Worm (Caenorhabditis elegans) whole organism, L4 larva: Measurements from ENCODE around the gene srx-121.

Source experiments
- R02D3.7 ChIP-seq: fragments of 150-350 bp; sonication (generic microtip); optimal IDR thresholded peaks from 3 replicates; lab custom pipeline; 2014; ENCODE audit warnings: missing biosample characterization, missing genetic modification characterization
- T20F7.1 ChIP-seq: fragments of 200-800 bp; sonication (Bioruptor generic); optimal IDR thresholded peaks from 2 replicates; lab custom pipeline; 2018; ENCODE audit warnings: mild to moderate bottlenecking, missing genetic modification characterization, missing compliant biosample characterization
- Y105C5A.15 ChIP-seq: fragments of 200-800 bp; sonication (Bioruptor generic); IDR thresholded peaks from 2 replicates; pipeline ENCODE4 v1.3.6; 2022; ENCODE audit warnings: missing genetic modification characterization, missing compliant biosample characterization
- Y5F2A.4 ChIP-seq: fragments of 200-800 bp; sonication (Bioruptor generic); optimal IDR thresholded peaks from 2 replicates; lab custom pipeline; 2018; ENCODE audit warnings: mild to moderate bottlenecking, missing genetic modification characterization, missing compliant biosample characterization
- aly-2 ChIP-seq: sonication (generic microtip); optimal IDR thresholded peaks from 2 replicates; lab custom pipeline; 2018; ENCODE audit warnings: missing biosample characterization, missing genetic modification characterization
- lin-13 ChIP-seq: fragments of 150-350 bp; optimal IDR thresholded peaks from 2 replicates; lab custom pipeline; 2014; ENCODE audit warnings: missing biosample characterization, missing genetic modification reagents, missing genetic modification characterization
- lin-39 ChIP-seq: fragments of 150-350 bp; optimal IDR thresholded peaks from 2 replicates; lab custom pipeline; 2014; ENCODE audit warnings: missing biosample characterization, missing genetic modification reagents, missing genetic modification characterization
- madf-9 ChIP-seq: fragments of 200-800 bp; sonication (Bioruptor generic); conservative IDR thresholded peaks from 2 replicates; pipeline ENCODE4 v1.3.6; 2022; ENCODE audit warnings: missing genetic modification reagents, missing genetic modification characterization, missing compliant biosample characterization
- nhr-76 ChIP-seq: fragments of 150-350 bp; optimal IDR thresholded peaks from 2 replicates; lab custom pipeline; 2014; ENCODE audit warnings: missing biosample characterization, missing genetic modification characterization
- nhr-77 ChIP-seq: fragments of 150-350 bp; optimal IDR thresholded peaks from 2 replicates; lab custom pipeline; 2014; ENCODE audit warnings: missing biosample characterization, missing genetic modification characterization
- pha-4 ChIP-seq, 2 experiments: fragments of 150-350 bp in 1 of 2; fragments of 200-800 bp in 1 of 2; sonication (Bioruptor generic) in 1 of 2; IDR thresholded peaks in 1 of 2; optimal IDR thresholded peaks in 1 of 2; 2 replicates each; pipeline versions ENCODE4 v1.3.6 to Lab custom; 2014 to 2022; ENCODE audit warnings: missing genetic modification characterization in 2 of 2, missing genetic modification reagents in 2 of 2, missing biosample characterization in 1 of 2, missing compliant biosample characterization in 1 of 2
- saeg-2 ChIP-seq: fragments of 200-800 bp; sonication (Bioruptor generic); IDR thresholded peaks from 2 replicates; pipeline ENCODE4 v1.3.6; 2022; ENCODE audit warnings: missing genetic modification reagents, missing genetic modification characterization, missing compliant biosample characterization
- unc-39 ChIP-seq: sonication (generic microtip); optimal IDR thresholded peaks from 2 replicates; lab custom pipeline; 2017; ENCODE audit warnings: missing biosample characterization, missing genetic modification characterization
- unc-62 ChIP-seq, 3 experiments: fragments of 150-350 bp in 1 of 3; sonication (generic microtip); optimal IDR thresholded peaks in 2 of 3; peaks in 1 of 3; 1 replicate in 1 of 3; 2 replicates in 2 of 3; lab custom pipeline; 2014 to 2017; ENCODE audit warnings: missing biosample characterization in 3 of 3, missing genetic modification characterization in 3 of 3, missing genetic modification reagents in 3 of 3, missing genotype in 1 of 3

DNA sequence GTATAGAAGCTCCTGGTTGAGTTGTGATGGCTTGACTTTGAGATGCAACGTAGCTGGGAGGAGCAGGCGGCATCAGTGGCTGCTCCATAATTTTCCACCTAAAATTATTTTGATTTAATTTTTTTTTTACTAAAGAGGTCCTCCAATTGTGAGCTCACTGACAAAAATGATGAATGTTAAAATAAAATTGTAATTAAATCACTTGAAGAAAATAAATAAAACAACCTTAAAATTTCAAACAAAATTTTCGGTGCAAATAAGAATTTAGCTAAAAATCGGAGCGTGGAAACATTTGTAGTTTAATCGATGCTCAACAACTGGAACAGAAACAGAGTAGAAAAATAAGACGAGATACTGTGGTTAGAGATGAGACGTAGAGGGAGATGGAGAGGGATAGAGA, 15.5 kb downstream of the srx-121 start, which contains the start of gene scrm-3:
- TF ChIP-seq unc-62 (GFP tag; optimal IDR thresholded peaks at IDR 0.05 in 1 of 2; lab: Kevin White, UChicago) (no peak), unc-62 (tag; optimal IDR thresholded peaks at IDR 0.05; lab: Kevin White, UChicago) (no peak), Y5F2A.4 (GFP tag; lab: Kevin White, UChicago) (no peak), aly-2 (tag; lab: Kevin White, UChicago) (no peak), T20F7.1 (GFP tag; lab: Kevin White, UChicago) (no peak), saeg-2 (GFP tag; lab: Robert Waterston, UW) (no peak), nhr-77 (no peak), nhr-76 (no peak), madf-9 (GFP tag; lab: Robert Waterston, UW) (no peak), pha-4 (GFP tag; IDR thresholded peaks at IDR 0.05; lab: Robert Waterston, UW) (no peak), pha-4 (tag; optimal IDR thresholded peaks at IDR 0.05; lab: Kevin White, UChicago) (no peak), lin-13 (GFP tag; lab: Kevin White, UChicago) (no peak), Y105C5A.15 (GFP tag; lab: Robert Waterston, UW) (no peak), R02D3.7 (tag; lab: Kevin White, UChicago) (no peak), lin-39 (tag; lab: Kevin White, UChicago) (no peak), unc-39 (tag; lab: Kevin White, UChicago) (no peak)
